Comparison of ENCODE assay signal across 2 fruit fly cellular contexts in genomic region chr2L:13889934-13890333, dm6.
TF ChIP-seq lines count a peak whose summit lies in the region.

No protein-coding gene starts in this region.

TF ChIP-seq in whole organism, prepupa, 60 proteins besides CTCF, POLR2A, EP300 and RAD21:
- TF ChIP-seq vri (GFP tag; optimal IDR thresholded peaks at IDR 0.05; lab: Kevin White, UChicago) (peak; percentile 52), dac (GFP tag; optimal IDR thresholded peaks at IDR 0.05; lab: Kevin White, UChicago) (no peak), CG1621 (tag; optimal IDR thresholded peaks at IDR 0.05; lab: Kevin White, UChicago) (no peak), CG32006 (GFP tag; optimal IDR thresholded peaks at IDR 0.05; lab: Kevin White, UChicago) (no peak)

TF ChIP-seq in whole organism, pupa, 21 proteins besides CTCF, POLR2A, EP300 and RAD21:
- TF ChIP-seq CG9948 (tag; optimal IDR thresholded peaks at IDR 0.05; lab: Kevin White, UChicago) (no peak), CG4496 (GFP tag; IDR thresholded peaks at IDR 0.05; lab: Robert Waterston, UW) (no peak), gl (tag; optimal IDR thresholded peaks at IDR 0.05; lab: Kevin White, UChicago) (no peak), CG8301 (tag; optimal IDR thresholded peaks at IDR 0.05; lab: Kevin White, UChicago) (no peak), Pif1B (GFP tag; optimal IDR thresholded peaks at IDR 0.05; lab: Kevin White, UChicago) (no peak), EcR (GFP tag; optimal IDR thresholded peaks at IDR 0.05; lab: Kevin White, UChicago) (peak; percentile 57), Ets98B (GFP tag; IDR thresholded peaks at IDR 0.05; lab: Robert Waterston, UW) (no peak)
TF ChIP-seq in whole organism, pupa: peak in this region for 1.
